Fruit fly (Drosophila melanogaster) whole organism, adult: Measurements from ENCODE around the gene Hug.
"Not testable (repeated sequence)": the region's sequence is repeated elsewhere in the genome, so short reads cannot be mapped to it uniquely, and the experiment has no call there.

Experiments
- CG1620 ChIP-seq: fragments of 200-800 bp; sonication (Bioruptor generic); optimal IDR thresholded peaks from 2 replicates; lab custom pipeline; 2016; ENCODE audit warnings: missing biosample characterization, missing genetic modification characterization
- CG33017 ChIP-seq: fragments of 200-800 bp; sonication (Bioruptor generic); optimal IDR thresholded peaks from 2 replicates; lab custom pipeline; 2018; ENCODE audit warnings: missing biosample characterization, mild to moderate bottlenecking, missing genetic modification characterization, moderate library complexity
- CG5204 ChIP-seq: fragments of 200-800 bp; sonication (Bioruptor generic); optimal IDR thresholded peaks from 2 replicates; lab custom pipeline; 2016; ENCODE audit warnings: missing biosample characterization, missing genetic modification characterization
- CG7101 ChIP-seq: fragments of 200-800 bp; sonication (Bioruptor generic); optimal IDR thresholded peaks from 2 replicates; lab custom pipeline; 2018; ENCODE audit warnings: missing biosample characterization, mild to moderate bottlenecking, missing genetic modification characterization, moderate library complexity
- Clk ChIP-seq: fragments of 200-800 bp; sonication (Bioruptor generic); optimal IDR thresholded peaks from 2 replicates; lab custom pipeline; 2017; ENCODE audit warnings: missing biosample characterization, missing genetic modification characterization
- Crg-1 ChIP-seq: fragments of 200-800 bp; sonication (Bioruptor generic); optimal IDR thresholded peaks from 2 replicates; lab custom pipeline; 2016; ENCODE audit warnings: missing biosample characterization, missing genetic modification characterization
- Mnt ChIP-seq: fragments of 200-800 bp; sonication (Bioruptor generic); optimal IDR thresholded peaks from 2 replicates; lab custom pipeline; 2016; ENCODE audit warnings: missing biosample characterization, mild to moderate bottlenecking, missing genetic modification characterization
- bab1 ChIP-seq: fragments of 200-800 bp; sonication (Bioruptor generic); optimal IDR thresholded peaks from 3 replicates; lab custom pipeline; 2019; ENCODE audit warnings: missing biosample characterization, mild to moderate bottlenecking, missing genetic modification characterization, moderate library complexity
- cic ChIP-seq: fragments of 200-800 bp; sonication (Bioruptor generic); optimal IDR thresholded peaks from 2 replicates; lab custom pipeline; 2017; ENCODE audit warnings: missing biosample characterization, mild to moderate bottlenecking, missing genetic modification characterization, moderate library complexity
- cnc ChIP-seq, 2 experiments: fragments of >200 bp; optimal IDR thresholded peaks; 2 replicates each; lab custom pipeline; 2017
- ovo ChIP-seq: fragments of 200-800 bp; sonication (Bioruptor generic); optimal IDR thresholded peaks from 2 replicates; lab custom pipeline; 2016; ENCODE audit warnings: missing biosample characterization, missing genetic modification characterization
- tj ChIP-seq: fragments of 200-800 bp; sonication (Bioruptor generic); optimal IDR thresholded peaks from 3 replicates; lab custom pipeline; 2017; ENCODE audit warnings: missing biosample characterization, mild to moderate bottlenecking, missing genetic modification characterization, moderate library complexity
- toe ChIP-seq: fragments of 200-800 bp; sonication (Bioruptor generic); optimal IDR thresholded peaks from 2 replicates; lab custom pipeline; 2016; ENCODE audit warnings: missing biosample characterization, missing genetic modification characterization

- not testable (repeated sequence) for TF ChIP-seq toe (GFP tag; lab: Kevin White, UChicago); ovo; tj (GFP tag; lab: Kevin White, UChicago); cnc (optimal IDR thresholded peaks at IDR 0.05; lab: Kevin White, UChicago); CG7101 (tag; lab: Kevin White, UChicago); CG5204 (GFP tag; lab: Kevin White, UChicago); cic (GFP tag; lab: Kevin White, UChicago); bab1 (GFP tag; lab: Kevin White, UChicago); CG33017 (tag; lab: Kevin White, UChicago); Mnt (GFP tag; lab: Kevin White, UChicago); Clk (GFP tag; lab: Kevin White, UChicago); CG1620 (GFP tag; lab: Kevin White, UChicago); Crg-1 (GFP tag; lab: Kevin White, UChicago)
Measured at dm6 chr3R:12508776-12509175, 17.2 kb upstream of the Hug start, which contains the start of gene Hsp70Bc.
